Worm (Caenorhabditis elegans): ENCODE results near the gene C39E9.8.

ce11 chrIV:13116679-13117078 lies 37.4 kb downstream of the C39E9.8 start:
- no peak for TF ChIP-seq egl-27 (tag; optimal IDR thresholded peaks at IDR 0.05)
- no peak for TF ChIP-seq ztf-11 (tag; optimal IDR thresholded peaks at IDR 0.05)
- TF ChIP-seq unc-30 (tag; optimal IDR thresholded peaks at IDR 0.05), result no peak
- TF ChIP-seq nhr-77 (tag; optimal IDR thresholded peaks at IDR 0.05), result no peak
- no peak for TF ChIP-seq nhr-28 (tag; optimal IDR thresholded peaks at IDR 0.05)
- TF ChIP-seq fos-1 (tag; optimal IDR thresholded peaks at IDR 0.05), result no peak

All from whole organism, L1 larva.